Worm (Caenorhabditis elegans): ENCODE results near the gene twk-17.

The twk-17 gene

DNA sequence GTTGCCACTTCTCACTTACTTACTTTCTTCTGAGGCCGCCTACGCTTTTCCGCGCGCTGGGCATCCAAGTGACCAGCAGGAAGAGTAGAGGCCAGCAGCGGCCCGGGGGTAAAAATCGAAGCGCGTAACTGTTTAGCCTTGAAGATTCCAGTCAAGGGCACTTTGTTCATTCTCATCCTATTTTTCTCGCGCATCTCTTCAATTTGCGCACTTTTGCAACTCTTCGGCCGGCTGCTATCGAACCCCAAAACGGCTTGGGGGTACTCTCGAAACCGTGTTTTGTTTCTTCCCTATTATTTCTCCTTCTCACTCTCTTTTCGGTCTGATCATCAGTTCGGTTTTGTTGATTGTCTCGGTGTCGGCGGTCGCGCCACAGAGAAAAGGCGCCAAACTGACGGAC lies 21.3 kb downstream of the twk-17 start:
- TF ChIP-seq aha-1 (tag), result peak; percentile 91
- TF ChIP-seq mes-2 (tag; optimal IDR thresholded peaks at IDR 0.05; ENCODE audit: poor library complexity, severe bottlenecking), result peak; percentile 12
- no peak for TF ChIP-seq dpl-1 (GFP tag; optimal IDR thresholded peaks at IDR 0.05)
- TF ChIP-seq hif-1 (tag; optimal IDR thresholded peaks at IDR 0.05), result no peak
- no peak for TF ChIP-seq snpc-4 (tag; optimal IDR thresholded peaks at IDR 0.05)
- peak; percentile 56 for TF ChIP-seq set-16 (GFP tag; IDR thresholded peaks at IDR 0.05)
- TF ChIP-seq dve-1 (tag; optimal IDR thresholded peaks at IDR 0.05; ENCODE audit: insufficient read depth), result no peak
- TF ChIP-seq unc-62 (GFP tag; optimal IDR thresholded peaks at IDR 0.05 in 1 of 2), result peak in 1 of 2 experiments; percentile 53
- TF ChIP-seq unc-62 (tag; optimal IDR thresholded peaks at IDR 0.05), result no peak
- TF ChIP-seq hlh-11 (tag; optimal IDR thresholded peaks at IDR 0.05), result peak; percentile 23
- no peak for TF ChIP-seq ceh-32 (tag; optimal IDR thresholded peaks at IDR 0.05; ENCODE audit: poor library complexity)
- peak; percentile 88 for TF ChIP-seq nhr-25 (tag; optimal IDR thresholded peaks at IDR 0.05; ENCODE audit: borderline replicate concordance, insufficient read depth)
- TF ChIP-seq lsy-2 (tag; optimal IDR thresholded peaks at IDR 0.05), result no peak

DNA sequence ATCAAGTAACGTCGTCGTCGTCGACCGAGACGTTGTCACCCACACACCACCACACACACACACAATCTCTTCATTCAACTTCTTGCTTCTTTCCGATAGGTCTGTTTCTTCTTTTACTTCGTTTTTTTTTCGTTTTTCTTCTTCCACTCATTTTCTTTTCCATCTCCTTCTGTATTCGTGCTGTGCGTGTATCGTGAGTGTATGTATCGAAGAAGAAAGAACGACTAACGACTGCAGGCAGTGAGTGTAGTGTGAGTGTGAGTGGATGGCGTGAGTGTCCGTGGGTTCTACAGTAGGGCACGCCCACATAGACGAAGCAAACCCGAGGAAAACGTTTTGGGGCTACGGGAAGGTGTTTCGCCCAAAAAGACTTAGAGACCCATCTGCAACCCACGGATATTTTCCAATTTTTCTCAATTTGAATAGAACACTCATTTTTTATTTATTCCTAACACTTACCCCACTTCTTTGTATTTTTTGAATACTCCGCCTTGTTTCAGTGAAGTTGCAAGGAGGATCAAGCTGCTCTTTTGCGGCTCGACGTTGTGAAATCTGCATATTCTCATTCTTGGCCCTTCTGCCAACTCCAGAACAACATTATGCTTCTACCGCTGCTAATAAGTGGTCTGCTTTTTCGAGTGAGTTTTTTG lies 22.1 kb downstream of the twk-17 start, which contains the start of gene adt-2:
Gene adt-2, plus strand, starts transcription at position 600 of the 650 bp plus-strand sequence.
- peak in 1 of 2 experiments; percentile 29 for TF ChIP-seq lsy-2 (tag; optimal IDR thresholded peaks at IDR 0.05)
- peak in 1 of 2 experiments; percentile 49 for TF ChIP-seq mdl-1 (tag; optimal IDR thresholded peaks at IDR 0.05)
- peak; percentile 32 for TF ChIP-seq nhr-25 (tag; optimal IDR thresholded peaks at IDR 0.05; ENCODE audit: borderline replicate concordance, insufficient read depth)
- peak; percentile 46 for TF ChIP-seq hlh-30 (tag; optimal IDR thresholded peaks at IDR 0.05; ENCODE audit: insufficient read depth)
- no peak for TF ChIP-seq nhr-76 (tag; optimal IDR thresholded peaks at IDR 0.05)
- TF ChIP-seq mep-1 (tag; optimal IDR thresholded peaks at IDR 0.05), result peak; percentile 55
- peak; percentile 25 for TF ChIP-seq hlh-11 (tag; optimal IDR thresholded peaks at IDR 0.05)
- TF ChIP-seq nhr-28 (tag; optimal IDR thresholded peaks at IDR 0.05), result peak; percentile 77
- no peak for TF ChIP-seq gei-8 (GFP tag; optimal IDR thresholded peaks at IDR 0.05)

DNA sequence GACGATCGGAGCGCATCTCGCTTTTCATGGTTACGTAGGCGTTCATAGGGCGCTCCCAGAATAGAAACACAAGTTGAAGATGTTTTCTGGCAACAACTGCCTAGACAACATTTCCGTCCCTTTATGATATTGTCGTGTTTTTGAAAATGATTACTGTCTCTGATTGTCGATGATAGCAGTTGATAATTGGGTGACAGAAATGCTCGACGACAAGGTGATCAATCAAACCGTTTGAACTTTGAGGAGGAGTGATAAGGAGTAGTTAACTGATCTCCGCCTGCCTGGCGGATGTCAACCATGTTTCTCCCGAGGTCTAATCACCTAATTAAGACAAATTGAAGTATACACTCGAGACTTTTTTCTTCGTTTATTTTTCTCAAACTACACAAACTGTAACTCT lies 24.0 kb downstream of the twk-17 start:
- TF ChIP-seq unc-130 (GFP tag; optimal IDR thresholded peaks at IDR 0.05) (no peak), unc-62 (GFP tag; optimal IDR thresholded peaks at IDR 0.05 in 1 of 2) (peak in 1 of 2 experiments; percentile 95), unc-62 (tag; optimal IDR thresholded peaks at IDR 0.05) (no peak)

DNA sequence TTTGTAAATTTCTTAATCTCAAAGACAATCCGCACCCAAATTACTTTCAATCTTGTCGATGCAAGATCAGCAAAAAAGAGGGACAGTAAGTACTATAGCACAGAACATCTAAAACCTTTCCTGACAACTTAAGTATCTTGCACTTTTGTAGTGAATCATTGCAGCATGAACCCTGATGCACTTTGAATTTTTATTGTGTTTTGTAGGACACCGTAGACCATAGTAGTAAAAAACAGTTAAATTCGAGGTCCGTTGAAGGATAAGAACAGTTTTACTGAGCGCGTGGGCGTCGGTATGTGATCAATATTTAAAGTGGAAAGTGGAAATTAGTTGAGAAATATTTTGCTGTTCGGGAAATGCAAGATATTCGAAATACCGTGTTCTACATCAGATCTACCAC lies 25.7 kb downstream of the twk-17 start:
- peak in 1 of 2 experiments; percentile 91 for TF ChIP-seq unc-62 (GFP tag; optimal IDR thresholded peaks at IDR 0.05 in 1 of 2)
- no peak for TF ChIP-seq unc-62 (tag; optimal IDR thresholded peaks at IDR 0.05)
- no peak for TF ChIP-seq aha-1 (tag)

DNA sequence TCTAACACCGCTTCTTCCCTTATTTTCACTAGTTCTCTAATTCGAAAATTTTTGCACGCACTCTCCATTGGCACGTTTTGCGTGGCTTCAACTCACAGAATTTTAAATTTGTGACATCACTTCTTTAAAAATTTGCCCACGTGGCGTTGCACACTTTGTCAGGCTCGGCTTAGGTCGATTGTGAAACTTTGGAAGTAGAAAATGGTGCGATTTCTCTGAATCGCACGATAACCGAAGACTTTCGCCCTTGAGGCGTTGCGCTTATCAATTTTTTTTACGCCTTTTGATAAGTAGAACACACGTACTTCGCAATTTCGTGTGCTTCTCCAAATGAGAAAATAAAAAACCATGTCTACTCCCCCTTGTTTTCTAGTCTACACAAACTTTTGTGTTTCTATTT lies 29.6 kb downstream of the twk-17 start:
- TF ChIP-seq aha-1 (tag) (peak; percentile 94), mdl-1 (tag; optimal IDR thresholded peaks at IDR 0.05) (peak in 1 of 2 experiments; percentile 83), lsy-2 (tag; optimal IDR thresholded peaks at IDR 0.05) (peak in 1 of 2 experiments; percentile 30), ces-1 (GFP tag; optimal IDR thresholded peaks at IDR 0.05) (no peak), duxl-1 (tag; optimal IDR thresholded peaks at IDR 0.05; ENCODE audit: poor library complexity) (no peak), zfp-3 (GFP tag; conservative IDR thresholded peaks at IDR 0.05) (peak; percentile 58; the same call in 1 of the 2 replicates), pqm-1 (tag; optimal IDR thresholded peaks at IDR 0.05) (peak; percentile 88), fos-1 (tag; optimal IDR thresholded peaks at IDR 0.05) (no peak), tra-1 (GFP tag; IDR thresholded peaks at IDR 0.05) (peak; percentile 81), vab-7 (GFP tag; IDR thresholded peaks at IDR 0.05) (no peak), fkh-10 (GFP tag; optimal IDR thresholded peaks at IDR 0.05) (no peak), hlh-11 (tag; optimal IDR thresholded peaks at IDR 0.05) (peak; percentile 75), aly-2 (tag; optimal IDR thresholded peaks at IDR 0.05) (no peak), mxl-3 (GFP tag; optimal IDR thresholded peaks at IDR 0.05) (peak; percentile 69), php-3 (GFP tag; IDR thresholded peaks at IDR 0.05) (0 out of 2 replicates have a peak, but pooled peaks have one; percentile 49), unc-39 (tag; optimal IDR thresholded peaks at IDR 0.05) (no peak), dpl-1 (GFP tag; optimal IDR thresholded peaks at IDR 0.05) (no peak), dve-1 (tag; optimal IDR thresholded peaks at IDR 0.05; ENCODE audit: insufficient read depth) (peak; percentile 45), nhr-102 (tag; optimal IDR thresholded peaks at IDR 0.05) (no peak), daf-8 (GFP tag; IDR thresholded peaks at IDR 0.05) (no peak), daf-16 (GFP tag; optimal IDR thresholded peaks at IDR 0.05) (no peak), daf-16 (tag; optimal IDR thresholded peaks at IDR 0.05) (peak; percentile 57), snpc-1.2 (GFP tag; IDR thresholded peaks at IDR 0.05) (no peak), hlh-30 (tag; optimal IDR thresholded peaks at IDR 0.05; ENCODE audit: insufficient read depth) (peak; percentile 47), Y48G9A.11 (GFP tag; IDR thresholded peaks at IDR 0.05) (no peak), sdz-12 (GFP tag; optimal IDR thresholded peaks at IDR 0.05) (no peak)

All from whole organism, L4 larva.